Worm (Caenorhabditis elegans) whole organism, midembryonic: ENCODE results near the gene nhr-93.

ENCODE experiments used
- T22C8.4 ChIP-seq: fragments of 200-800 bp; sonication (Bioruptor generic); IDR thresholded peaks from 2 replicates; pipeline ENCODE4 v1.3.6; 2022; ENCODE audit warnings: missing genetic modification characterization, missing compliant biosample characterization
- cog-1 ChIP-seq: sonication (generic microtip); optimal IDR thresholded peaks from 2 replicates; lab custom pipeline; 2016; ENCODE audit warnings: missing genetic modification characterization, missing compliant biosample characterization
- flt-1 ChIP-seq: fragments of 200-800 bp; sonication (Bioruptor generic); IDR thresholded peaks from 2 replicates; pipeline ENCODE4 v1.3.6; 2022; ENCODE audit warnings: missing genetic modification characterization, missing compliant biosample characterization
- klf-2 ChIP-seq: fragments of 200-800 bp; sonication (Bioruptor generic); conservative IDR thresholded peaks from 2 replicates; pipeline ENCODE4 v1.3.6; 2022; ENCODE audit warnings: missing genetic modification reagents, missing genetic modification characterization, missing compliant biosample characterization
- med-1 ChIP-seq: sonication (generic microtip); optimal IDR thresholded peaks from 2 replicates; lab custom pipeline; 2017; ENCODE audit warnings: missing genetic modification characterization, mild to moderate bottlenecking, missing compliant biosample characterization, antibody characterized with exemption, missing genetic modification reagents; ENCODE audit not compliant: insufficient read depth
- ref-1 ChIP-seq: fragments of 200-800 bp; sonication (Bioruptor generic); conservative IDR thresholded peaks from 2 replicates; pipeline ENCODE4 v1.3.6; 2022; ENCODE audit warnings: missing genetic modification reagents, missing genetic modification characterization, missing compliant biosample characterization
- tab-1 ChIP-seq: fragments of 200-800 bp; sonication (Bioruptor generic); IDR thresholded peaks from 2 replicates; pipeline ENCODE4 v1.3.6; 2022; ENCODE audit warnings: missing genetic modification characterization, missing compliant biosample characterization
- ztf-23 ChIP-seq: fragments of 200-800 bp; sonication (Bioruptor generic); IDR thresholded peaks from 2 replicates; pipeline ENCODE4 v1.3.6; 2022; ENCODE audit warnings: missing genetic modification reagents, missing genetic modification characterization, missing compliant biosample characterization
- ztf-29 ChIP-seq: fragments of 200-800 bp; sonication (Bioruptor generic); IDR thresholded peaks from 2 replicates; pipeline ENCODE4 v1.3.6; 2022; ENCODE audit warnings: missing genetic modification reagents, missing genetic modification characterization, missing compliant biosample characterization

DNA sequence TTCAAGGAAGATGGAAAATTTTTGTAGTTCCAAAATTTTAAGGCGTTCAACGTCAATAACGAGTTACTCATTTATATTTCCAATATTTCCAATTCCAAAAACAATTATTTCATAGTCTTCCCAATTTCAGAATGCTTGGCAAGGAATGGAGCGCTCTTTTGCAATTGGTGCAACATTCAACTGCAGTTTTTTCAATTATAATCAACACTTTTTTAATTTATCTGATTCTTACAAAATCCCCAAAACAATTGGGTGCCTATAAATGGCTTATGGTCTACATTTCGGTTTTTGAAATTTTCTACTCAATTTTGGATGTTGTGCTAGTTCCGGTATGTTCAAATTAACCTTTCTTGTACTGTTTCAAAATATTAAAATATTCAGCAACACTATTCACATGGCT is 30.5 kb downstream of the nhr-93 start, which contains the start of gene str-225:
- TF ChIP-seq T22C8.4 (no peak), klf-2 (GFP tag; lab: Robert Waterston, UW) (no peak), ref-1 (GFP tag; lab: Robert Waterston, UW) (no peak), flt-1 (GFP tag; lab: Robert Waterston, UW) (no peak), med-1 (GFP tag; lab: Kevin White, UChicago) (no peak), tab-1 (GFP tag; lab: Robert Waterston, UW) (no peak), ztf-29 (no peak), cog-1 (no peak), ztf-23 (GFP tag; lab: Robert Waterston, UW) (no peak)
